Fruit fly (Drosophila melanogaster) whole organism, embryonic: ENCODE results near the gene Cubn.
A peak's percentile ranks its signal among the peaks of the same experiment; 100 is the strongest.

Source experiments
- Adf1 ChIP-seq: fragments of 200-800 bp; sonication (Bioruptor generic); IDR thresholded peaks from 2 replicates; pipeline ENCODE4 v1.3.6; 2022; ENCODE audit warnings: missing biosample characterization, missing genetic modification characterization
- CG10654 ChIP-seq: fragments of 200-800 bp; sonication (Bioruptor generic); optimal IDR thresholded peaks from 2 replicates; lab custom pipeline; 2016; ENCODE audit warnings: missing biosample characterization, missing genetic modification characterization
- CG11504 ChIP-seq: fragments of 200-800 bp; sonication (Bioruptor generic); optimal IDR thresholded peaks from 3 replicates; lab custom pipeline; 2019; ENCODE audit warnings: missing biosample characterization, mild to moderate bottlenecking, missing genetic modification characterization, moderate library complexity
- CG11723 ChIP-seq: fragments of 200-800 bp; sonication (Bioruptor generic); optimal IDR thresholded peaks from 2 replicates; lab custom pipeline; 2017; ENCODE audit warnings: missing biosample characterization, mild to moderate bottlenecking, missing genetic modification characterization
- CG12219 ChIP-seq: fragments of 200-800 bp; sonication (Bioruptor generic); optimal IDR thresholded peaks from 3 replicates; lab custom pipeline; 2018; ENCODE audit warnings: missing biosample characterization, mild to moderate bottlenecking, missing genetic modification characterization
- CG12236 ChIP-seq: fragments of 200-800 bp; sonication (Bioruptor generic); optimal IDR thresholded peaks from 2 replicates; lab custom pipeline; 2016; ENCODE audit warnings: missing biosample characterization, missing genetic modification characterization
- CG12299 ChIP-seq: fragments of 200-800 bp; sonication (Bioruptor generic); optimal IDR thresholded peaks from 2 replicates; lab custom pipeline; 2018; ENCODE audit warnings: missing biosample characterization, mild to moderate bottlenecking, missing genetic modification characterization
- CG12391 ChIP-seq: fragments of 200-800 bp; sonication (Bioruptor generic); optimal IDR thresholded peaks from 3 replicates; lab custom pipeline; 2018; ENCODE audit warnings: missing biosample characterization, mild to moderate bottlenecking, missing genetic modification characterization, moderate library complexity
- CG15269 ChIP-seq: fragments of 200-800 bp; sonication (Bioruptor generic); optimal IDR thresholded peaks from 2 replicates; lab custom pipeline; 2018; ENCODE audit warnings: missing biosample characterization, mild to moderate bottlenecking, missing genetic modification characterization, moderate library complexity
- CG15514 ChIP-seq: fragments of 200-800 bp; sonication (Bioruptor generic); optimal IDR thresholded peaks from 3 replicates; lab custom pipeline; 2017; ENCODE audit warnings: missing biosample characterization, missing genetic modification characterization, mild to moderate bottlenecking, moderate library complexity, missing genetic modification reagents
- CG16779 ChIP-seq: fragments of 200-800 bp; sonication (Bioruptor generic); IDR thresholded peaks from 2 replicates; pipeline ENCODE4 v1.3.6; 2022; ENCODE audit warnings: missing biosample characterization, missing genetic modification characterization
- CG17328 ChIP-seq: fragments of 200-800 bp; sonication (Bioruptor generic); IDR thresholded peaks from 2 replicates; pipeline ENCODE4 v1.3.6; 2022; ENCODE audit warnings: missing biosample characterization, missing genetic modification characterization
- CG17568 ChIP-seq: fragments of 200-800 bp; sonication (Bioruptor generic); optimal IDR thresholded peaks from 2 replicates; lab custom pipeline; 2018; ENCODE audit warnings: missing biosample characterization, mild to moderate bottlenecking, missing genetic modification characterization, moderate library complexity
- CG30431 ChIP-seq: fragments of 200-800 bp; sonication (Bioruptor generic); optimal IDR thresholded peaks from 2 replicates; lab custom pipeline; 2017; ENCODE audit warnings: missing biosample characterization, missing genetic modification characterization
- CG3065 ChIP-seq: fragments of 200-800 bp; sonication (Bioruptor generic); optimal IDR thresholded peaks from 2 replicates; lab custom pipeline; 2016; ENCODE audit warnings: missing biosample characterization, missing genetic modification characterization
- CG3847 ChIP-seq: fragments of 200-800 bp; sonication (Bioruptor generic); IDR thresholded peaks from 2 replicates; pipeline ENCODE4 v1.3.6; 2022; ENCODE audit warnings: missing biosample characterization, missing genetic modification characterization
- CG43689 ChIP-seq: fragments of 200-800 bp; sonication (Bioruptor generic); IDR thresholded peaks from 2 replicates; pipeline ENCODE4 v1.3.6; 2022; ENCODE audit warnings: missing biosample characterization, missing genetic modification characterization
- CG4617 ChIP-seq: fragments of 200-800 bp; sonication (Bioruptor generic); optimal IDR thresholded peaks from 3 replicates; lab custom pipeline; 2016; ENCODE audit warnings: missing biosample characterization, missing genetic modification characterization, borderline replicate concordance
- CG6272 ChIP-seq: fragments of 200-800 bp; sonication (Bioruptor generic); IDR thresholded peaks from 2 replicates; pipeline ENCODE4 v1.3.6; 2022; ENCODE audit warnings: missing biosample characterization, missing genetic modification characterization
- CG6654 ChIP-seq: fragments of 200-800 bp; sonication (Bioruptor generic); optimal IDR thresholded peaks from 2 replicates; lab custom pipeline; 2017; ENCODE audit warnings: missing biosample characterization, mild to moderate bottlenecking, missing genetic modification characterization
- CG6689 ChIP-seq: fragments of 200-800 bp; sonication (Bioruptor generic); IDR thresholded peaks from 2 replicates; pipeline ENCODE4 v1.3.6; 2022; ENCODE audit warnings: missing biosample characterization, missing genetic modification characterization
- CG6791 ChIP-seq: fragments of 200-800 bp; sonication (Bioruptor generic); IDR thresholded peaks from 3 replicates; pipeline ENCODE4 v1.3.6; 2022; ENCODE audit warnings: missing biosample characterization, missing genetic modification characterization; ENCODE audit not compliant: partially characterized antibody
- CG8281 ChIP-seq: fragments of 200-800 bp; sonication (Bioruptor generic); optimal IDR thresholded peaks from 2 replicates; lab custom pipeline; 2018; ENCODE audit warnings: missing biosample characterization, mild to moderate bottlenecking, missing genetic modification characterization, moderate library complexity
- CG8290 ChIP-seq, 3 experiments: fragments of 200-800 bp; sonication (Bioruptor generic); optimal IDR thresholded peaks; 2 replicates each; lab custom pipeline; 2016 to 2019; ENCODE audit warnings: missing biosample characterization in 3 of 3, missing genetic modification characterization in 3 of 3, mild to moderate bottlenecking in 2 of 3, moderate library complexity in 1 of 3
- CG9215 ChIP-seq: fragments of 200-800 bp; sonication (Bioruptor generic); IDR thresholded peaks from 2 replicates; pipeline ENCODE4 v1.3.6; 2022; ENCODE audit warnings: missing biosample characterization, missing genetic modification characterization
- CG9437 ChIP-seq: fragments of 200-800 bp; sonication (Bioruptor generic); optimal IDR thresholded peaks from 2 replicates; lab custom pipeline; 2018; ENCODE audit warnings: missing biosample characterization, mild to moderate bottlenecking, missing genetic modification characterization
- CG9932 ChIP-seq: fragments of 200-800 bp; sonication (Bioruptor generic); IDR thresholded peaks from 2 replicates; pipeline ENCODE4 v1.3.6; 2022; ENCODE audit warnings: missing biosample characterization, missing genetic modification characterization
- CkIIα-i1 ChIP-seq: fragments of 200-800 bp; sonication (Bioruptor generic); IDR thresholded peaks from 2 replicates; pipeline ENCODE4 v1.3.6; 2022; ENCODE audit warnings: missing biosample characterization, missing genetic modification characterization
- Drgx ChIP-seq: fragments of 200-800 bp; sonication (Bioruptor generic); IDR thresholded peaks from 2 replicates; pipeline ENCODE4 v1.3.6; 2022; ENCODE audit warnings: missing biosample characterization, missing genetic modification characterization
- Gug ChIP-seq: fragments of 200-800 bp; sonication (Bioruptor generic); IDR thresholded peaks from 4 replicates; pipeline ENCODE4 v1.3.6; 2022; ENCODE audit warnings: missing biosample characterization, missing genetic modification characterization
- Hmx ChIP-seq: fragments of 200-800 bp; sonication (Bioruptor generic); optimal IDR thresholded peaks from 2 replicates; lab custom pipeline; 2016; ENCODE audit warnings: missing biosample characterization, missing genetic modification characterization
- Rfx ChIP-seq: fragments of 200-800 bp; sonication (Bioruptor generic); IDR thresholded peaks from 2 replicates; pipeline ENCODE4 v1.3.6; 2022; ENCODE audit warnings: missing biosample characterization, missing genetic modification characterization
- az2 ChIP-seq: fragments of 200-800 bp; sonication (Bioruptor generic); optimal IDR thresholded peaks from 3 replicates; lab custom pipeline; 2016; ENCODE audit warnings: missing biosample characterization, missing genetic modification characterization
- emc ChIP-seq: fragments of 200-800 bp; sonication (Bioruptor generic); optimal IDR thresholded peaks from 2 replicates; lab custom pipeline; 2016; ENCODE audit warnings: missing biosample characterization, missing genetic modification characterization
- en ChIP-seq: fragments of 200-800 bp; sonication (Bioruptor generic); optimal IDR thresholded peaks from 2 replicates; lab custom pipeline; 2016; ENCODE audit warnings: missing biosample characterization, missing genetic modification characterization
- hb ChIP-seq: fragments of 200-800 bp; sonication (Bioruptor generic); IDR thresholded peaks from 3 replicates; pipeline ENCODE4 v1.3.6; 2022; ENCODE audit warnings: missing biosample characterization, missing genetic modification characterization; ENCODE audit not compliant: partially characterized antibody
- insv ChIP-seq, 2 experiments: fragments of 200-800 bp; sonication (Bioruptor generic); optimal IDR thresholded peaks; 3 replicates each; lab custom pipeline; 2016 to 2018; ENCODE audit warnings: missing biosample characterization in 2 of 2, missing genetic modification characterization in 2 of 2
- kah ChIP-seq: fragments of 200-800 bp; sonication (Bioruptor generic); optimal IDR thresholded peaks from 2 replicates; lab custom pipeline; 2018; ENCODE audit warnings: missing biosample characterization, mild to moderate bottlenecking, missing genetic modification characterization
- lab ChIP-seq: fragments of 200-800 bp; sonication (Bioruptor generic); optimal IDR thresholded peaks from 3 replicates; lab custom pipeline; 2017; ENCODE audit warnings: missing biosample characterization, missing genetic modification characterization, mild to moderate bottlenecking, moderate library complexity, missing genetic modification reagents
- mam ChIP-seq: fragments of 200-800 bp; sonication (Bioruptor generic); optimal IDR thresholded peaks from 3 replicates; lab custom pipeline; 2016; ENCODE audit warnings: missing biosample characterization, missing genetic modification characterization
- mirr ChIP-seq: fragments of 200-800 bp; sonication (Bioruptor generic); optimal IDR thresholded peaks from 3 replicates; lab custom pipeline; 2018; ENCODE audit warnings: missing biosample characterization, mild to moderate bottlenecking, missing genetic modification characterization
- nerfin-2 ChIP-seq: fragments of 200-800 bp; sonication (Bioruptor generic); IDR thresholded peaks from 2 replicates; pipeline ENCODE4 v1.3.6; 2022; ENCODE audit warnings: missing biosample characterization, missing genetic modification characterization; ENCODE audit not compliant: partially characterized antibody
- peb ChIP-seq: fragments of 200-800 bp; sonication (Bioruptor generic); IDR thresholded peaks from 2 replicates; pipeline ENCODE4 v1.3.6; 2022; ENCODE audit warnings: missing biosample characterization, missing genetic modification characterization
- rib ChIP-seq: fragments of 200-800 bp; sonication (Bioruptor generic); IDR thresholded peaks from 2 replicates; pipeline ENCODE4 v1.3.6; 2022; ENCODE audit warnings: missing biosample characterization, missing genetic modification characterization
- sisA ChIP-seq: fragments of 200-800 bp; sonication (Bioruptor generic); IDR thresholded peaks from 2 replicates; pipeline ENCODE4 v1.3.6; 2022; ENCODE audit warnings: missing biosample characterization, missing genetic modification characterization
- so ChIP-seq: fragments of 200-800 bp; sonication (Bioruptor generic); IDR thresholded peaks from 3 replicates; pipeline ENCODE4 v1.3.6; 2022; ENCODE audit warnings: missing biosample characterization, missing genetic modification characterization
- sqz ChIP-seq: fragments of 200-800 bp; sonication (Bioruptor generic); optimal IDR thresholded peaks from 3 replicates; lab custom pipeline; 2018; ENCODE audit warnings: missing biosample characterization, mild to moderate bottlenecking, missing genetic modification characterization
- tio ChIP-seq: fragments of 200-800 bp; sonication (Bioruptor generic); optimal IDR thresholded peaks from 2 replicates; lab custom pipeline; 2017; ENCODE audit warnings: missing biosample characterization, missing genetic modification characterization, inconsistent platforms
- tna ChIP-seq: fragments of 200-800 bp; sonication (Bioruptor generic); IDR thresholded peaks from 2 replicates; pipeline ENCODE4 v1.3.6; 2022; ENCODE audit warnings: missing biosample characterization, missing genetic modification characterization; ENCODE audit not compliant: partially characterized antibody
- zf30C ChIP-seq: fragments of 200-800 bp; sonication (Bioruptor generic); optimal IDR thresholded peaks from 3 replicates; lab custom pipeline; 2018; ENCODE audit warnings: missing biosample characterization, mild to moderate bottlenecking, missing genetic modification characterization

The Cubn gene

DNA sequence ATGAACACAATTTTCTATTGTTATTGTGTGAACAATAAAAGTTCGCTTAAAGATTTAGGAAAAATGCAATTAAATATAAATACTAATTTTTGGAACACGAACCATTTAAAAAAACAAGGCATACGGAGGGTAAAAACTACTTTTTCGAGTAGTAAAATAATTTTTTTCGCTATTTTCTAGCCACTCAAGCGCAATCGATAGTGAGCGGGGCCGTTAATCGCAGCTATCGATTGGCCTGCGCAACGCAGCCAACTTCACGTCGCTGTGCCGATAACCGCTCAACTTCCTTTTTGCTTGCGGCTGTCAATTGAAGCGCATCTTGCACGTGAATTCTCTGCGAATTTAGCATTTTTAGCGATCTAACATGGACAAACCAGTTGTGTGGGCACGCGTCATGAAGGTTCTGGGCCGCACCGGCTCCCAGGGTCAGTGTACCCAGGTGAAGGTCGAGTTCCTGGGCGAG lies 16.7 kb downstream of the Cubn start, which contains the start of gene RpS28b (continued):
- TF ChIP-seq Drgx = peak; percentile 69
- peak; percentile 87 for TF ChIP-seq sisA
- TF ChIP-seq CG16779 = peak; percentile 88
- TF ChIP-seq nerfin-2 (GFP tag; lab: Robert Waterston, UW) = peak; percentile 52; the same call in 1 of the 2 replicates
- peak; percentile 80 for TF ChIP-seq en (GFP tag; lab: Kevin White, UChicago)
- TF ChIP-seq tio = peak; percentile 73
- TF ChIP-seq CG15514 = peak; percentile 90
- peak; percentile 69 for TF ChIP-seq CG12299
- TF ChIP-seq CG8290 (GFP tag; optimal IDR thresholded peaks at IDR 0.05; lab: Kevin White, UChicago) = peak; percentile 38
- TF ChIP-seq CG8290 (tag; optimal IDR thresholded peaks at IDR 0.05; lab: Kevin White, UChicago) = peak; percentile 78 to 98
- peak; percentile 62 for TF ChIP-seq CG8281 (tag; lab: Kevin White, UChicago)
- peak; percentile 90 for TF ChIP-seq CG9932 (GFP tag; lab: Robert Waterston, UW)
- peak; percentile 57 for TF ChIP-seq CG4617 (GFP tag; lab: Kevin White, UChicago)
- peak; percentile 79 for TF ChIP-seq mam (GFP tag; lab: Kevin White, UChicago)
- peak; percentile 98 for TF ChIP-seq Rfx (GFP tag; lab: Robert Waterston, UW)
- peak; percentile 85 for TF ChIP-seq CG12219 (GFP tag; lab: Kevin White, UChicago)
- TF ChIP-seq CG43689 (GFP tag; lab: Robert Waterston, UW) = peak; percentile 87
- peak; percentile 70 for TF ChIP-seq peb (GFP tag; lab: Robert Waterston, UW)
- peak; percentile 69 for TF ChIP-seq hb
- TF ChIP-seq CG6791 (GFP tag; lab: Robert Waterston, UW) = peak; percentile 89
- TF ChIP-seq CG17568 (GFP tag; lab: Kevin White, UChicago) = no peak
- TF ChIP-seq Hmx (GFP tag; lab: Kevin White, UChicago) = no peak
- peak; percentile 61 for TF ChIP-seq zf30C
- peak; percentile 73 for TF ChIP-seq CG9215 (GFP tag; lab: Robert Waterston, UW)
- TF ChIP-seq CG11723 (GFP tag; lab: Kevin White, UChicago) = peak; percentile 87
- TF ChIP-seq so (GFP tag; lab: Robert Waterston, UW) = peak; percentile 83
- no peak for TF ChIP-seq CG11504 (tag; lab: Kevin White, UChicago)
- TF ChIP-seq CG10654 = peak; percentile 78
- TF ChIP-seq mirr (GFP tag; lab: Kevin White, UChicago) = peak; percentile 96
- peak; percentile 24 for TF ChIP-seq az2 (GFP tag; lab: Kevin White, UChicago)
- peak; percentile 87 for TF ChIP-seq CG6272
- peak; percentile 69 for TF ChIP-seq CG9437 (GFP tag; lab: Kevin White, UChicago)
- TF ChIP-seq tna (GFP tag; lab: Robert Waterston, UW) = peak; percentile 40
- no peak for TF ChIP-seq CkIIα-i1 (GFP tag; lab: Robert Waterston, UW)
- TF ChIP-seq CG3847 (GFP tag; lab: Robert Waterston, UW) = peak; percentile 91
- TF ChIP-seq insv (GFP tag; optimal IDR thresholded peaks at IDR 0.05; lab: Kevin White, UChicago) = peak in 1 of 2 experiments; percentile 76
- peak; percentile 80 for TF ChIP-seq CG6654 (GFP tag; lab: Kevin White, UChicago)
- peak; percentile 75 for TF ChIP-seq CG12236 (GFP tag; lab: Kevin White, UChicago)
- TF ChIP-seq CG12391 (tag; lab: Kevin White, UChicago) = peak; percentile 72
- peak; percentile 86 for TF ChIP-seq kah (GFP tag; lab: Kevin White, UChicago)
- peak; percentile 83 for TF ChIP-seq CG15269 (tag; lab: Kevin White, UChicago)
- peak; percentile 91 for TF ChIP-seq emc (GFP tag; lab: Kevin White, UChicago)
- TF ChIP-seq CG30431 (GFP tag; lab: Kevin White, UChicago) = peak; percentile 89
- peak; percentile 55 for TF ChIP-seq Adf1 (GFP tag; lab: Robert Waterston, UW)
- peak; percentile 92 for TF ChIP-seq Gug
- peak; percentile 87 for TF ChIP-seq rib
- TF ChIP-seq CG17328 = peak; percentile 92
- no peak for TF ChIP-seq CG3065
- TF ChIP-seq lab = peak; percentile 97
- peak; percentile 66 for TF ChIP-seq CG6689
- TF ChIP-seq sqz (GFP tag; lab: Kevin White, UChicago) = peak; percentile 89
